Fruit fly (Drosophila melanogaster) whole organism, embryonic: ENCODE measurements around the gene CG31104.

Experiments used
- BEAF-32 ChIP-seq: fragments of 200-800 bp; sonication (Bioruptor generic); optimal IDR thresholded peaks from 3 replicates; lab custom pipeline; 2017; ENCODE audit warnings: missing biosample characterization, missing genetic modification characterization, mild to moderate bottlenecking, moderate library complexity, missing genetic modification reagents
- CG10366 ChIP-seq: fragments of 200-800 bp; sonication (Bioruptor generic); IDR thresholded peaks from 2 replicates; pipeline ENCODE4 v1.3.6; 2022; ENCODE audit warnings: missing biosample characterization, missing genetic modification characterization
- CG11695 ChIP-seq: fragments of 200-800 bp; sonication (Bioruptor generic); IDR thresholded peaks from 3 replicates; pipeline ENCODE4 v1.3.6; 2022; ENCODE audit warnings: missing biosample characterization, missing genetic modification characterization
- CG11696 ChIP-seq: fragments of 200-800 bp; sonication (Bioruptor generic); IDR thresholded peaks from 2 replicates; pipeline ENCODE4 v1.3.6; 2022; ENCODE audit warnings: missing biosample characterization, missing genetic modification characterization
- CG12744 ChIP-seq: fragments of 200-800 bp; sonication (Bioruptor generic); optimal IDR thresholded peaks from 2 replicates; lab custom pipeline; 2016; ENCODE audit warnings: missing biosample characterization, missing genetic modification characterization
- CG12942 ChIP-seq: fragments of 200-800 bp; sonication (Bioruptor generic); optimal IDR thresholded peaks from 3 replicates; lab custom pipeline; 2016; ENCODE audit warnings: missing biosample characterization, missing genetic modification characterization
- CG13287 ChIP-seq: fragments of 200-800 bp; sonication (Bioruptor generic); IDR thresholded peaks from 2 replicates; pipeline ENCODE4 v1.3.6; 2022; ENCODE audit warnings: missing biosample characterization, missing genetic modification characterization; ENCODE audit not compliant: partially characterized antibody
- CG15073 ChIP-seq: fragments of 200-800 bp; sonication (Bioruptor generic); optimal IDR thresholded peaks from 2 replicates; lab custom pipeline; 2016; ENCODE audit warnings: missing biosample characterization, missing genetic modification characterization
- CG17186 ChIP-seq: fragments of 200-800 bp; sonication (Bioruptor generic); optimal IDR thresholded peaks from 3 replicates; lab custom pipeline; 2017; ENCODE audit warnings: missing biosample characterization, missing genetic modification reagents, missing genetic modification characterization
- CG18619 ChIP-seq: fragments of 200-800 bp; sonication (Bioruptor generic); optimal IDR thresholded peaks from 3 replicates; lab custom pipeline; 2017; ENCODE audit warnings: missing biosample characterization, mild to moderate bottlenecking, missing genetic modification characterization
- CG3065 ChIP-seq: fragments of 200-800 bp; sonication (Bioruptor generic); optimal IDR thresholded peaks from 2 replicates; lab custom pipeline; 2016; ENCODE audit warnings: missing biosample characterization, missing genetic modification characterization
- CG3163 ChIP-seq: fragments of 200-800 bp; sonication (Bioruptor generic); optimal IDR thresholded peaks from 3 replicates; lab custom pipeline; 2016; ENCODE audit warnings: missing biosample characterization, missing genetic modification characterization
- CG4617 ChIP-seq: fragments of 200-800 bp; sonication (Bioruptor generic); optimal IDR thresholded peaks from 3 replicates; lab custom pipeline; 2016; ENCODE audit warnings: missing biosample characterization, missing genetic modification characterization, borderline replicate concordance
- CG6654 ChIP-seq: fragments of 200-800 bp; sonication (Bioruptor generic); optimal IDR thresholded peaks from 2 replicates; lab custom pipeline; 2017; ENCODE audit warnings: missing biosample characterization, mild to moderate bottlenecking, missing genetic modification characterization
- CG6791 ChIP-seq: fragments of 200-800 bp; sonication (Bioruptor generic); IDR thresholded peaks from 3 replicates; pipeline ENCODE4 v1.3.6; 2022; ENCODE audit warnings: missing biosample characterization, missing genetic modification characterization; ENCODE audit not compliant: partially characterized antibody
- CG7271 ChIP-seq: fragments of 200-800 bp; sonication (Bioruptor generic); optimal IDR thresholded peaks from 2 replicates; lab custom pipeline; 2018; ENCODE audit warnings: missing biosample characterization, mild to moderate bottlenecking, missing genetic modification characterization, moderate library complexity
- CG7372 ChIP-seq: fragments of 200-800 bp; sonication (Bioruptor generic); IDR thresholded peaks from 2 replicates; pipeline ENCODE4 v1.3.6; 2022; ENCODE audit warnings: missing biosample characterization, missing genetic modification characterization
- CG7963 ChIP-seq: fragments of 200-800 bp; sonication (Bioruptor generic); IDR thresholded peaks from 3 replicates; pipeline ENCODE4 v1.3.6; 2022; ENCODE audit warnings: missing biosample characterization, missing genetic modification characterization; ENCODE audit not compliant: partially characterized antibody
- CG8359 ChIP-seq: fragments of 200-800 bp; sonication (Bioruptor generic); optimal IDR thresholded peaks from 2 replicates; lab custom pipeline; 2017; ENCODE audit warnings: missing biosample characterization, mild to moderate bottlenecking, missing genetic modification characterization, borderline replicate concordance
- CG8388 ChIP-seq: fragments of 200-800 bp; sonication (Bioruptor generic); optimal IDR thresholded peaks from 2 replicates; lab custom pipeline; 2019; ENCODE audit warnings: missing biosample characterization, mild to moderate bottlenecking, missing genetic modification characterization, moderate library complexity
- CG9797 ChIP-seq: fragments of 200-800 bp; sonication (Bioruptor generic); optimal IDR thresholded peaks from 3 replicates; lab custom pipeline; 2018; ENCODE audit warnings: missing biosample characterization, mild to moderate bottlenecking, missing genetic modification characterization
- D19A ChIP-seq: fragments of 200-800 bp; optimal IDR thresholded peaks from 3 replicates; lab custom pipeline; 2019; ENCODE audit warnings: missing biosample characterization, mild to moderate bottlenecking, missing genetic modification characterization, moderate library complexity
- Dll ChIP-seq: fragments of 200-800 bp; sonication (Bioruptor generic); IDR thresholded peaks from 4 replicates; pipeline ENCODE4 v1.3.6; 2022; ENCODE audit warnings: missing biosample characterization, missing genetic modification characterization; ENCODE audit not compliant: partially characterized antibody
- Elba2 ChIP-seq: fragments of 200-800 bp; sonication (Bioruptor generic); optimal IDR thresholded peaks from 3 replicates; lab custom pipeline; 2016; ENCODE audit warnings: missing biosample characterization, missing genetic modification characterization
- Jarid2 ChIP-seq: fragments of 200-800 bp; sonication (Bioruptor generic); optimal IDR thresholded peaks from 3 replicates; lab custom pipeline; 2017; ENCODE audit warnings: mild to moderate bottlenecking, missing biosample characterization, missing genetic modification reagents, missing genetic modification characterization
- MBD-R2 ChIP-seq: fragments of 200-800 bp; sonication (Bioruptor generic); IDR thresholded peaks from 2 replicates; pipeline ENCODE4 v1.3.6; 2022; ENCODE audit warnings: missing biosample characterization, missing genetic modification characterization
- MESR4 ChIP-seq: fragments of 200-800 bp; sonication (Bioruptor generic); optimal IDR thresholded peaks from 2 replicates; lab custom pipeline; 2018; ENCODE audit warnings: missing biosample characterization, mild to moderate bottlenecking, missing genetic modification characterization, moderate library complexity
- Sin3A ChIP-seq: fragments of >200 bp; optimal IDR thresholded peaks from 2 replicates; lab custom pipeline; 2018
- Trl ChIP-seq, 3 experiments: fragments of >200 bp in 2 of 3; fragments of 200-800 bp in 1 of 3; sonication (Bioruptor generic) in 1 of 3; optimal IDR thresholded peaks; 2 replicates in 1 of 3; 3 replicates in 2 of 3; lab custom pipeline; 2016 to 2017; ENCODE audit warnings: missing biosample characterization in 1 of 3, missing genetic modification characterization in 1 of 3
- YL-1 ChIP-seq: fragments of 200-800 bp; sonication (Bioruptor generic); optimal IDR thresholded peaks from 3 replicates; lab custom pipeline; 2017; ENCODE audit warnings: missing biosample characterization, mild to moderate bottlenecking, missing genetic modification characterization
- al ChIP-seq: fragments of 200-800 bp; sonication (Bioruptor generic); IDR thresholded peaks from 2 replicates; pipeline ENCODE4 v1.3.6; 2022; ENCODE audit warnings: missing biosample characterization, missing genetic modification characterization
- ap ChIP-seq: fragments of 200-800 bp; sonication (Bioruptor generic); IDR thresholded peaks from 2 replicates; pipeline ENCODE4 v1.3.6; 2022; ENCODE audit warnings: missing biosample characterization, missing genetic modification characterization
- ash1 ChIP-seq: fragments of 200-800 bp; sonication (Bioruptor generic); optimal IDR thresholded peaks from 2 replicates; lab custom pipeline; 2018; ENCODE audit warnings: missing biosample characterization, mild to moderate bottlenecking, missing genetic modification characterization
- bigmax ChIP-seq: fragments of 200-800 bp; sonication (Bioruptor generic); optimal IDR thresholded peaks from 2 replicates; lab custom pipeline; 2018; ENCODE audit warnings: missing biosample characterization, mild to moderate bottlenecking, missing genetic modification characterization
- chinmo ChIP-seq: fragments of 200-800 bp; sonication (Bioruptor generic); IDR thresholded peaks from 4 replicates; pipeline ENCODE4 v1.3.6; 2022; ENCODE audit warnings: missing biosample characterization, missing genetic modification characterization; ENCODE audit not compliant: partially characterized antibody
- ci ChIP-seq: fragments of 200-800 bp; sonication (Bioruptor generic); IDR thresholded peaks from 3 replicates; pipeline ENCODE4 v1.3.6; 2022; ENCODE audit warnings: missing biosample characterization, missing genetic modification characterization
- gfzf ChIP-seq: fragments of 200-800 bp; sonication (Bioruptor generic); optimal IDR thresholded peaks from 2 replicates; lab custom pipeline; 2016; ENCODE audit warnings: missing biosample characterization, mild to moderate bottlenecking, missing genetic modification characterization, moderate library complexity
- kah ChIP-seq: fragments of 200-800 bp; sonication (Bioruptor generic); optimal IDR thresholded peaks from 2 replicates; lab custom pipeline; 2018; ENCODE audit warnings: missing biosample characterization, mild to moderate bottlenecking, missing genetic modification characterization
- psq ChIP-seq: fragments of 200-800 bp; sonication (Bioruptor generic); optimal IDR thresholded peaks from 2 replicates; lab custom pipeline; 2017; ENCODE audit warnings: missing biosample characterization, missing genetic modification characterization
- ro ChIP-seq: fragments of 200-800 bp; sonication (Bioruptor generic); IDR thresholded peaks from 2 replicates; pipeline ENCODE4 v1.3.6; 2022; ENCODE audit warnings: missing biosample characterization, missing genetic modification characterization
- scrt ChIP-seq: fragments of 200-800 bp; sonication (Bioruptor generic); optimal IDR thresholded peaks from 2 replicates; lab custom pipeline; 2018; ENCODE audit warnings: missing biosample characterization, mild to moderate bottlenecking, missing genetic modification characterization, moderate library complexity
- sens ChIP-seq: fragments of 200-800 bp; sonication (Bioruptor generic); peaks from one replicate; lab custom pipeline; 2016; ENCODE audit warnings: missing biosample characterization, missing genetic modification characterization
- sens-2 ChIP-seq: fragments of 200-800 bp; sonication (Bioruptor generic); IDR thresholded peaks from 2 replicates; pipeline ENCODE4 v1.3.6; 2022; ENCODE audit warnings: missing biosample characterization, missing genetic modification characterization
- slbo ChIP-seq: fragments of 200-800 bp; sonication (Bioruptor generic); IDR thresholded peaks from 2 replicates; pipeline ENCODE4 v1.3.6; 2022; ENCODE audit warnings: missing biosample characterization, missing genetic modification characterization
- sna ChIP-seq: fragments of 200-800 bp; sonication (Bioruptor generic); IDR thresholded peaks from 2 replicates; pipeline ENCODE4 v1.3.6; 2022; ENCODE audit warnings: missing biosample characterization, missing genetic modification characterization; ENCODE audit not compliant: partially characterized antibody
- stwl ChIP-seq: fragments of 200-800 bp; sonication (Bioruptor generic); optimal IDR thresholded peaks from 3 replicates; lab custom pipeline; 2018; ENCODE audit warnings: missing biosample characterization, mild to moderate bottlenecking, missing genetic modification characterization, moderate library complexity
- unc-4 ChIP-seq: fragments of 200-800 bp; sonication (Bioruptor generic); IDR thresholded peaks from 2 replicates; pipeline ENCODE4 v1.3.6; 2022; ENCODE audit warnings: missing biosample characterization, missing genetic modification characterization; ENCODE audit not compliant: partially characterized antibody

Gene CG31104

DNA sequence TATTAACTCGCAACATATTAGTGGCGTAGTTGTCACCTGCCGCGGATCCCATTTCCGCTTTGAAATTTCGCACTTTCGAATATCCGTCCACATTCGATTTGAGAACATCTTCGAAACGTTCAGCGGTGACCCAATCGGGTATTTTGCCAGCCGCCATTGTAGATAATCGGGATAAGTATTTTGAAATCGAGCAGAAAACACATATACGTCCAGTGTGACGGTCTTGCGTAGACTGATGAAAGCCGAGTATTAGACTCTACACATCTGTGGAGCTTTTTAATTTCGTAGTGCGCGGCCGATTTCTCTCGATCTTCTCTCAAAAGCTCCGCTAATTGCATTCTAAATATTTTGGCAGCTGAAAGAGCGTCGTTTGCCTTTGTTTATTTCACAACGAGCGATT is 43.8 kb downstream of the CG31104 start, which contains the start of gene CHKov1 (continued):
- TF ChIP-seq CG11696 (GFP tag; lab: Robert Waterston, UW) (no peak), CG7963 (no peak), sens (peak; percentile 47), Elba2 (GFP tag; lab: Kevin White, UChicago) (no peak), CG7271 (tag; lab: Kevin White, UChicago) (no peak)

DNA sequence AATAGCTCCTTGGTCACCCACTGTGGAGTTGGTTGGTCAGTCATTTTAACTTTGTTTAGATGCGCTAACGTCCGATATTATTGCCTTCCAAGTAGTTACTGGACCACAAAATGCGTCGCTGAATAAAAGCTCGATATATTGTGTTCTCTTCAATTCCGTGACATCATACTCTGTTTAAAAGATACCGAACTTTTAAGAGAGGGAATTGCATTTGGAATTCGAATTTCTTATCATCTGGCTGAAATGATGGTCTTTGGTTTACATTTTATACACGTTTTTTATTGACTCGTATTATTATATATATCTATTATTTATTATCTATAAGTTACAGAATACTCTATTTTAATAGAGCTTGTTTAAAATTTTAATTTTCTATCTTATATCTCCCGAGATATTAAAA is 45.8 kb downstream of the CG31104 start, which contains the start of gene CHKov2:
Gene CHKov2, minus strand, starts transcription at position 101 of the 400 bp plus-strand sequence.
- TF ChIP-seq Trl (optimal IDR thresholded peaks at IDR 0.05; lab: Kevin White, UChicago) = peak in 1 of 2 experiments; percentile 11
- TF ChIP-seq Trl (GFP tag; optimal IDR thresholded peaks at IDR 0.05; lab: Kevin White, UChicago) = no peak
- TF ChIP-seq CG6654 = no peak
- peak; percentile 55 for TF ChIP-seq CG3163
- no peak for TF ChIP-seq ro (GFP tag; lab: Robert Waterston, UW)

DNA sequence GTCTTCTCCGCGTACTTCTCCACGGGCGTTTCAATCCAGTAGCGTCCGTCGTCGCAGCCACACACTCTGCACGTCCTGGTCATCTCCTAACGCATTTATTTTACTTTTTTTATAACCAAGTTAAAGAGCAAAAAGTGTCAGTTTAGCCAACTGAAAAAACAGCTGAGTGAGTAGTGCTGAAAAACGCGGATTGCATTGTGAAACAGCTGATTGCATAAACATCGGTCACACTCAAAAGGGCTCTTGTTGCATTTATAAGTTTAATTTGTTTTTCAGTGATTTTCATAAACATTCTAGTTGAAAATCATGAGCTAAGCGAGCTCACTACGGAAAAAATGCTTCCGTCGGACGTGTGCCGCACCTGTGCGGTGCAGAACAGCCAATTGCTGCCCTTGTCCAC is 49.8 kb downstream of the CG31104 start, which contains the start of the genes CG10669 and CG11902:
Gene CG10669, minus strand, starts transcription at position 179 of the 400 bp plus-strand sequence.
Gene CG11902, plus strand, starts transcription at position 193 of the 400 bp plus-strand sequence.
- TF ChIP-seq CG12744 (no peak), CG7372 (GFP tag; lab: Robert Waterston, UW) (no peak), al (GFP tag; lab: Robert Waterston, UW) (no peak), CG11695 (GFP tag; lab: Robert Waterston, UW) (no peak), CG4617 (GFP tag; lab: Kevin White, UChicago) (peak; percentile 29), slbo (GFP tag; lab: Robert Waterston, UW) (no peak), ash1 (GFP tag; lab: Kevin White, UChicago) (no peak), ci (GFP tag; lab: Robert Waterston, UW) (0 out of 3 replicates have a peak, but pooled peaks have one; percentile 9), CG17186 (GFP tag; lab: Kevin White, UChicago) (no peak), CG9797 (GFP tag; lab: Kevin White, UChicago) (peak; percentile 60), D19A (tag; lab: Kevin White, UChicago) (no peak), BEAF-32 (peak; percentile 11), YL-1 (GFP tag; lab: Kevin White, UChicago) (peak; percentile 8), stwl (peak; percentile 76), bigmax (GFP tag; lab: Kevin White, UChicago) (peak; percentile 3), psq (no peak), chinmo (GFP tag; lab: Robert Waterston, UW) (peak; percentile 50; the same call in 1 of the 4 replicates), CG8388 (GFP tag; lab: Kevin White, UChicago) (no peak), sens-2 (no peak), CG10366 (no peak), CG18619 (GFP tag; lab: Kevin White, UChicago) (no peak), unc-4 (GFP tag; lab: Robert Waterston, UW) (0 out of 2 replicates have a peak, but pooled peaks have one; percentile 14), CG8359 (no peak), CG12942 (GFP tag; lab: Kevin White, UChicago) (no peak), CG15073 (GFP tag; lab: Kevin White, UChicago) (no peak), ap (GFP tag; lab: Robert Waterston, UW) (no peak), scrt (GFP tag; lab: Kevin White, UChicago) (peak; percentile 23), gfzf (GFP tag; lab: Kevin White, UChicago) (peak; percentile 47), CG13287 (GFP tag; lab: Robert Waterston, UW) (peak; percentile 26; the same call in 1 of the 2 replicates), Dll (GFP tag; lab: Robert Waterston, UW) (0 out of 4 replicates have a peak, but pooled peaks have one; percentile 31), kah (peak; percentile 14), MESR4 (GFP tag; lab: Kevin White, UChicago) (peak; percentile 39), CG3065 (GFP tag; lab: Kevin White, UChicago) (no peak), CG6791 (GFP tag; lab: Robert Waterston, UW) (0 out of 3 replicates have a peak, but pooled peaks have one; percentile 23), sna (GFP tag; lab: Robert Waterston, UW) (peak; percentile 41; the same call in 1 of the 2 replicates), Jarid2 (GFP tag; lab: Kevin White, UChicago) (no peak), Sin3A (lab: Kevin White, UChicago) (peak; percentile 3), MBD-R2 (GFP tag; lab: Robert Waterston, UW) (peak; percentile 97)
